Worm (Caenorhabditis elegans) whole organism, L1 larva: ENCODE results near the gene ceh-14.

Source experiments
- C04F5.9 ChIP-seq: sonication (generic microtip); optimal IDR thresholded peaks from 2 replicates; lab custom pipeline; 2016; ENCODE audit warnings: missing genetic modification characterization, missing compliant biosample characterization
- Y116A8C.19 ChIP-seq: sonication (generic microtip); optimal IDR thresholded peaks from 2 replicates; lab custom pipeline; 2016; ENCODE audit warnings: missing compliant biosample characterization, missing genetic modification characterization, borderline replicate concordance
- aha-1 ChIP-seq: fragments of 150-350 bp; optimal IDR thresholded peaks from 2 replicates; lab custom pipeline; 2014; ENCODE audit warnings: missing biosample characterization, missing genetic modification characterization
- ama-1 ChIP-seq: fragments of 150-350 bp; optimal IDR thresholded peaks from 2 replicates; lab custom pipeline; 2014
- blmp-1 ChIP-seq: fragments of 150-350 bp; optimal IDR thresholded peaks from 2 replicates; lab custom pipeline; 2014; ENCODE audit warnings: missing biosample characterization, missing genetic modification characterization
- ceh-63 ChIP-seq: fragments of 200-800 bp; sonication (Bioruptor generic); optimal IDR thresholded peaks from 2 replicates; lab custom pipeline; 2018; ENCODE audit warnings: mild to moderate bottlenecking, missing genetic modification characterization, missing compliant biosample characterization
- ceh-82 ChIP-seq, 3 experiments: fragments of 150-350 bp in 1 of 3; sonication (generic microtip) in 2 of 3; optimal IDR thresholded peaks; 2 replicates each; lab custom pipeline; 2014 to 2017; ENCODE audit warnings: missing biosample characterization in 3 of 3, missing genetic modification characterization in 3 of 3
- ces-1 ChIP-seq: fragments of 150-350 bp; optimal IDR thresholded peaks from 2 replicates; lab custom pipeline; 2014; ENCODE audit warnings: missing biosample characterization, missing genetic modification reagents, missing genetic modification characterization
- dpl-1 ChIP-seq, 3 experiments: fragments of 150-350 bp in 2 of 3; sonication (generic microtip) in 1 of 3; optimal IDR thresholded peaks; 2 replicates each; lab custom pipeline; 2014 to 2017; ENCODE audit warnings: missing biosample characterization in 3 of 3, missing genetic modification characterization in 3 of 3, missing genetic modification reagents in 3 of 3
- dsc-1 ChIP-seq: sonication (generic microtip); optimal IDR thresholded peaks from 2 replicates; lab custom pipeline; 2016; ENCODE audit warnings: mild to moderate bottlenecking, missing genetic modification characterization, missing compliant biosample characterization
- efl-1 ChIP-seq, 4 experiments: fragments of 150-350 bp; optimal IDR thresholded peaks in 3 of 4; peaks in 1 of 4; 1 replicate in 1 of 4; 2 replicates in 3 of 4; lab custom pipeline; 2014; ENCODE audit warnings: missing biosample characterization in 2 of 4, missing genetic modification characterization in 2 of 4, missing genetic modification reagents in 2 of 4
- egl-13 ChIP-seq: sonication (generic microtip); optimal IDR thresholded peaks from 2 replicates; lab custom pipeline; 2016; ENCODE audit warnings: missing genotype, missing genetic modification reagents, missing genetic modification characterization, missing compliant biosample characterization
- elt-3 ChIP-seq, 6 experiments: fragments of 150-350 bp in 1 of 6; sonication (generic microtip); optimal IDR thresholded peaks; 2 replicates each; lab custom pipeline; 2017 to 2018; ENCODE audit warnings: missing biosample characterization in 6 of 6, missing genetic modification characterization in 6 of 6, inconsistent platforms in 1 of 6
- ets-5 ChIP-seq: fragments of 200-800 bp; sonication (Bioruptor generic); IDR thresholded peaks from 2 replicates; pipeline ENCODE4 v1.3.6; 2022; ENCODE audit warnings: missing genetic modification characterization, missing compliant biosample characterization
- fkh-8 ChIP-seq: sonication (generic microtip); optimal IDR thresholded peaks from 2 replicates; lab custom pipeline; 2016; ENCODE audit warnings: mild to moderate bottlenecking, missing genetic modification characterization, missing compliant biosample characterization
- grh-1 ChIP-seq: fragments of 200-800 bp; sonication (Bioruptor generic); IDR thresholded peaks from 2 replicates; pipeline ENCODE4 v1.3.6; 2022; ENCODE audit warnings: missing genetic modification reagents, missing genetic modification characterization, missing compliant biosample characterization
- irx-1 ChIP-seq: sonication (generic microtip); optimal IDR thresholded peaks from 2 replicates; lab custom pipeline; 2016; ENCODE audit warnings: missing genetic modification characterization, missing compliant biosample characterization
- lin-35 ChIP-seq, 2 experiments: fragments of 150-350 bp; optimal IDR thresholded peaks; 2 replicates each; lab custom pipeline; 2014; ENCODE audit warnings: missing biosample characterization in 2 of 2, missing genetic modification characterization in 2 of 2, missing genetic modification reagents in 2 of 2
- lin-39 ChIP-seq: fragments of 150-350 bp; optimal IDR thresholded peaks from 2 replicates; lab custom pipeline; 2014; ENCODE audit warnings: missing biosample characterization, missing genetic modification reagents, missing genetic modification characterization
- mdl-1 ChIP-seq, 2 experiments: fragments of 150-350 bp; optimal IDR thresholded peaks; 2 replicates each; lab custom pipeline; 2014 to 2017; ENCODE audit warnings: missing biosample characterization in 2 of 2, missing genetic modification characterization in 2 of 2, inconsistent platforms in 1 of 2
- mef-2 ChIP-seq: fragments of 150-350 bp; optimal IDR thresholded peaks from 2 replicates; lab custom pipeline; 2014; ENCODE audit warnings: missing biosample characterization, missing genetic modification characterization
- nhr-11 ChIP-seq: fragments of 150-350 bp; optimal IDR thresholded peaks from 2 replicates; lab custom pipeline; 2014; ENCODE audit warnings: missing biosample characterization, missing genetic modification characterization
- nhr-12 ChIP-seq: sonication (generic microtip); optimal IDR thresholded peaks from 2 replicates; lab custom pipeline; 2017; ENCODE audit warnings: missing biosample characterization, missing genetic modification characterization
- nhr-19 ChIP-seq: fragments of 200-800 bp; sonication (Bioruptor generic); conservative IDR thresholded peaks from 2 replicates; pipeline ENCODE4 v1.3.6; 2022; ENCODE audit warnings: missing genetic modification characterization, missing compliant biosample characterization
- nhr-20 ChIP-seq: sonication (generic microtip); optimal IDR thresholded peaks from 2 replicates; lab custom pipeline; 2016; ENCODE audit warnings: mild to moderate bottlenecking, missing genetic modification characterization, missing compliant biosample characterization
- nhr-28 ChIP-seq: fragments of 150-350 bp; optimal IDR thresholded peaks from 2 replicates; lab custom pipeline; 2014; ENCODE audit warnings: missing biosample characterization, missing genetic modification characterization
- nhr-47 ChIP-seq: sonication (generic microtip); optimal IDR thresholded peaks from 2 replicates; lab custom pipeline; 2016; ENCODE audit warnings: mild to moderate bottlenecking, missing genetic modification characterization, moderate library complexity, missing compliant biosample characterization
- nhr-85 ChIP-seq: sonication (generic microtip); peaks from one replicate; lab custom pipeline; 2016; ENCODE audit warnings: missing genetic modification characterization, inconsistent platforms, missing compliant biosample characterization
- nhr-90 ChIP-seq: sonication (generic microtip); optimal IDR thresholded peaks from 2 replicates; lab custom pipeline; 2016; ENCODE audit warnings: mild to moderate bottlenecking, missing genetic modification characterization, missing compliant biosample characterization; ENCODE audit not compliant: poor library complexity
- pag-3 ChIP-seq: sonication (generic microtip); optimal IDR thresholded peaks from 2 replicates; lab custom pipeline; 2017; ENCODE audit warnings: missing genetic modification characterization, mild to moderate bottlenecking, missing compliant biosample characterization, antibody characterized with exemption, borderline replicate concordance; ENCODE audit not compliant: insufficient read depth
- pqm-1 ChIP-seq: sonication (generic microtip); optimal IDR thresholded peaks from 3 replicates; lab custom pipeline; 2017; ENCODE audit warnings: missing biosample characterization, missing genetic modification characterization
- sox-4 ChIP-seq: sonication (generic microtip); optimal IDR thresholded peaks from 2 replicates; lab custom pipeline; 2016; ENCODE audit warnings: missing genetic modification characterization, missing compliant biosample characterization
- sptf-1 ChIP-seq: fragments of 150-350 bp; optimal IDR thresholded peaks from 2 replicates; lab custom pipeline; 2014; ENCODE audit warnings: missing biosample characterization, missing genetic modification characterization
- sup-37 ChIP-seq: fragments of 200-800 bp; sonication (Bioruptor generic); optimal IDR thresholded peaks from 2 replicates; lab custom pipeline; 2018; ENCODE audit warnings: mild to moderate bottlenecking, missing genetic modification characterization, missing compliant biosample characterization
- swsn-7 ChIP-seq: sonication (generic microtip); optimal IDR thresholded peaks from 2 replicates; lab custom pipeline; 2016; ENCODE audit warnings: missing genetic modification characterization, missing compliant biosample characterization
- zip-4 ChIP-seq: fragments of 200-800 bp; sonication (Bioruptor generic); optimal IDR thresholded peaks from 2 replicates; lab custom pipeline; 2018; ENCODE audit warnings: mild to moderate bottlenecking, missing genetic modification characterization, moderate library complexity, missing compliant biosample characterization
- ztf-4 ChIP-seq: fragments of 150-350 bp; optimal IDR thresholded peaks from 2 replicates; lab custom pipeline; 2014; ENCODE audit warnings: missing biosample characterization, missing genetic modification characterization

ceh-14 gene

ce11 chrX:7553331-7553730, 20.8 kb upstream of the ceh-14 start:
- no peak for TF ChIP-seq nhr-28
- no peak for TF ChIP-seq sptf-1 (tag; lab: Kevin White, UChicago)
- no peak for TF ChIP-seq ama-1 (lab: Kevin White, UChicago)
- peak; percentile 89 for TF ChIP-seq blmp-1 (tag; lab: Kevin White, UChicago)
- no peak for TF ChIP-seq ceh-63 (GFP tag; lab: Kevin White, UChicago)
- no peak for TF ChIP-seq pqm-1 (tag; lab: Kevin White, UChicago)
- TF ChIP-seq mdl-1 (tag; optimal IDR thresholded peaks at IDR 0.05; lab: Kevin White, UChicago): no peak

ce11 chrX:7550452-7550851, 17.9 kb upstream of the ceh-14 start:
- TF ChIP-seq lin-35 (GFP tag; optimal IDR thresholded peaks at IDR 0.05; lab: Kevin White, UChicago) (no peak), ces-1 (GFP tag; lab: Kevin White, UChicago) (no peak), blmp-1 (tag; lab: Kevin White, UChicago) (peak; percentile 63), irx-1 (no peak), elt-3 (tag; optimal IDR thresholded peaks at IDR 0.05; lab: Kevin White, UChicago) (peak in 1 of 6 experiments; percentile 51), pag-3 (tag; lab: Kevin White, UChicago) (no peak), swsn-7 (tag; lab: Kevin White, UChicago) (no peak), aha-1 (tag; lab: Kevin White, UChicago) (no peak), nhr-28 (no peak), fkh-8 (no peak), nhr-85 (tag; lab: Kevin White, UChicago) (peak; percentile 28), nhr-20 (tag; lab: Kevin White, UChicago) (no peak), nhr-11 (tag; lab: Kevin White, UChicago) (no peak), efl-1 (optimal IDR thresholded peaks at IDR 0.05; lab: Kevin White, UChicago) (no peak), efl-1 (GFP tag; optimal IDR thresholded peaks at IDR 0.05 in 1 of 2; lab: Kevin White, UChicago) (peak in 1 of 2 experiments; percentile 90), nhr-12 (no peak)

- TF ChIP-seq grh-1 (GFP tag; lab: Robert Waterston, UW): no peak
- TF ChIP-seq sox-4 (tag; lab: Kevin White, UChicago): no peak
- no peak for TF ChIP-seq zip-4
- no peak for TF ChIP-seq nhr-20 (tag; lab: Kevin White, UChicago)
- no peak for TF ChIP-seq nhr-47 (tag; lab: Kevin White, UChicago)
- TF ChIP-seq nhr-90 (tag; lab: Kevin White, UChicago): no peak
- TF ChIP-seq lin-39 (tag; lab: Kevin White, UChicago): no peak
- TF ChIP-seq egl-13 (tag; lab: Kevin White, UChicago): no peak
- no peak for TF ChIP-seq swsn-7 (tag; lab: Kevin White, UChicago)
- TF ChIP-seq Y116A8C.19 (tag; lab: Kevin White, UChicago): no peak
- TF ChIP-seq dsc-1 (tag; lab: Kevin White, UChicago): no peak
- no peak for TF ChIP-seq dpl-1 (GFP tag; optimal IDR thresholded peaks at IDR 0.05; lab: Kevin White, UChicago)
- TF ChIP-seq C04F5.9 (tag; lab: Kevin White, UChicago): no peak
- no peak for TF ChIP-seq ztf-4 (tag; lab: Kevin White, UChicago)
- TF ChIP-seq ets-5 (GFP tag; lab: Robert Waterston, UW): no peak
- no peak for TF ChIP-seq sup-37 (GFP tag; lab: Kevin White, UChicago)
- TF ChIP-seq ceh-82 (tag; optimal IDR thresholded peaks at IDR 0.05; lab: Kevin White, UChicago): no peak
- TF ChIP-seq mef-2 (tag; lab: Kevin White, UChicago): no peak
- no peak for TF ChIP-seq nhr-11 (tag; lab: Kevin White, UChicago)
- TF ChIP-seq nhr-19 (GFP tag; lab: Robert Waterston, UW): no peak
- TF ChIP-seq, all 84 proteins: peak for 0
Measured at ce11 chrX:7548158-7548557, 15.6 kb upstream of the ceh-14 start, which contains the start of gene F46C8.1. Gene F46C8.1 (plus strand): TSS chrX:7548458.
